Worm (Caenorhabditis elegans) whole organism, L1 larva: Measurements from ENCODE around the gene Y59E9AL.36.

Source experiments
- aha-1 ChIP-seq: fragments of 150-350 bp; optimal IDR thresholded peaks from 2 replicates; lab custom pipeline; 2014; ENCODE audit warnings: missing biosample characterization, missing genetic modification characterization
- ama-1 ChIP-seq: fragments of 150-350 bp; optimal IDR thresholded peaks from 2 replicates; lab custom pipeline; 2014
- dpl-1 ChIP-seq, 3 experiments: fragments of 150-350 bp in 2 of 3; sonication (generic microtip) in 1 of 3; optimal IDR thresholded peaks; 2 replicates each; lab custom pipeline; 2014 to 2017; ENCODE audit warnings: missing biosample characterization in 3 of 3, missing genetic modification characterization in 3 of 3, missing genetic modification reagents in 3 of 3
- egl-27 ChIP-seq, 2 experiments: fragments of 150-350 bp in 1 of 2; sonication (generic microtip); optimal IDR thresholded peaks; 3 replicates each; lab custom pipeline; 2017 to 2018; ENCODE audit warnings: missing biosample characterization in 2 of 2, missing genetic modification characterization in 2 of 2, missing genetic modification reagents in 2 of 2
- hlh-4 ChIP-seq: sonication (generic microtip); optimal IDR thresholded peaks from 2 replicates; lab custom pipeline; 2016; ENCODE audit warnings: mild to moderate bottlenecking, missing genetic modification characterization, missing compliant biosample characterization
- lin-13 ChIP-seq: fragments of 150-350 bp; optimal IDR thresholded peaks from 2 replicates; lab custom pipeline; 2014; ENCODE audit warnings: missing biosample characterization, missing genetic modification reagents, missing genetic modification characterization
- lin-39 ChIP-seq: fragments of 150-350 bp; optimal IDR thresholded peaks from 2 replicates; lab custom pipeline; 2014; ENCODE audit warnings: missing biosample characterization, missing genetic modification reagents, missing genetic modification characterization
- mdl-1 ChIP-seq, 2 experiments: fragments of 150-350 bp; optimal IDR thresholded peaks; 2 replicates each; lab custom pipeline; 2014 to 2017; ENCODE audit warnings: missing biosample characterization in 2 of 2, missing genetic modification characterization in 2 of 2, inconsistent platforms in 1 of 2
- nhr-11 ChIP-seq: fragments of 150-350 bp; optimal IDR thresholded peaks from 2 replicates; lab custom pipeline; 2014; ENCODE audit warnings: missing biosample characterization, missing genetic modification characterization
- nhr-28 ChIP-seq: fragments of 150-350 bp; optimal IDR thresholded peaks from 2 replicates; lab custom pipeline; 2014; ENCODE audit warnings: missing biosample characterization, missing genetic modification characterization
- nhr-71 ChIP-seq: sonication (generic microtip); optimal IDR thresholded peaks from 2 replicates; lab custom pipeline; 2016; ENCODE audit warnings: mild to moderate bottlenecking, missing genetic modification characterization, moderate library complexity, missing compliant biosample characterization
- unc-62 ChIP-seq: fragments of 150-350 bp; optimal IDR thresholded peaks from 2 replicates; lab custom pipeline; 2014; ENCODE audit warnings: missing biosample characterization, missing genetic modification reagents, missing genetic modification characterization
- ztf-11 ChIP-seq, 2 experiments: sonication (generic microtip); optimal IDR thresholded peaks; 2 replicates each; lab custom pipeline; 2016 to 2017; ENCODE audit warnings: missing genetic modification characterization in 2 of 2, missing biosample characterization in 1 of 2, missing compliant biosample characterization in 1 of 2

- TF ChIP-seq aha-1 (no peak), lin-39 (no peak), dpl-1 (GFP tag; optimal IDR thresholded peaks at IDR 0.05; lab: Kevin White, UChicago) (no peak), ama-1 (lab: Kevin White, UChicago) (no peak), hlh-4 (no peak), ztf-11 (tag; optimal IDR thresholded peaks at IDR 0.05; lab: Kevin White, UChicago) (no peak), nhr-28 (no peak), nhr-11 (tag; lab: Kevin White, UChicago) (no peak), mdl-1 (tag; optimal IDR thresholded peaks at IDR 0.05; lab: Kevin White, UChicago) (no peak), unc-62 (GFP tag; lab: Kevin White, UChicago) (no peak), nhr-71 (tag; lab: Kevin White, UChicago) (no peak), lin-13 (no peak), egl-27 (tag; optimal IDR thresholded peaks at IDR 0.05; lab: Kevin White, UChicago) (no peak)
These were observed 37.2 kb downstream of the Y59E9AL.36 start for ce11 chrIV:5171994-5172528.
